Worm (Caenorhabditis elegans): ENCODE results near the gene K04A8.1.
A peak's percentile ranks its signal among the peaks of the same experiment; 100 is the strongest.
"Not testable (repeated sequence)": the region's sequence is repeated elsewhere in the genome, so short reads cannot be mapped to it uniquely, and the experiment has no call there.

K04A8.1 gene

DNA sequence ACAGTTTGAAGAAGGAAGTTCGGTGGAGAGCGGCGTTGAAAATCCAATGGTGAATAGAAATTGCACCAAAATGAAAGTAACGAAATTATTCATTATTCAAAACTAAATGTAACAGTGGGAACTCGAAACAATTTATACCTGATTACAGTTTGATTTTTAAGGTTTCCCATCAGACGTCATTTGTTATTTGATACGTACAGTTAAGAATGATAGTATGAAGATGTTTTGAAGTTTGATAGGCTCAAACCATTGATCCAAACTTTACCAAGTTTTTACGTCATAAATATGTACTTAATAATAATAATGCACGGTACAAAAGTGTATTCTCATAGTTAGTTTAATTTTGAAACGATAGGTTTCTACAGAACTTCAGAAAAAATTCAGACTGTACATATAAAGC is 8.0 kb upstream of the K04A8.1 start, which contains the start of gene spp-20:
TSS of gene spp-20 (minus strand) at position 101 of the 400 bp plus-strand sequence.
- TF ChIP-seq ztf-23 (GFP tag; IDR thresholded peaks at IDR 0.05), result no peak
- TF ChIP-seq flt-1 (GFP tag; IDR thresholded peaks at IDR 0.05), result no peak
- no peak for TF ChIP-seq ref-1 (GFP tag; conservative IDR thresholded peaks at IDR 0.05)
- no peak for TF ChIP-seq klf-2 (GFP tag; conservative IDR thresholded peaks at IDR 0.05)
- no peak for TF ChIP-seq T22C8.4 (GFP tag; IDR thresholded peaks at IDR 0.05)
- no peak for TF ChIP-seq ztf-29 (GFP tag; IDR thresholded peaks at IDR 0.05)
- no peak for TF ChIP-seq med-1 (GFP tag; optimal IDR thresholded peaks at IDR 0.05; ENCODE audit: insufficient read depth)
- TF ChIP-seq tab-1 (GFP tag; IDR thresholded peaks at IDR 0.05), result no peak
- no peak for TF ChIP-seq cog-1 (tag; optimal IDR thresholded peaks at IDR 0.05)

DNA sequence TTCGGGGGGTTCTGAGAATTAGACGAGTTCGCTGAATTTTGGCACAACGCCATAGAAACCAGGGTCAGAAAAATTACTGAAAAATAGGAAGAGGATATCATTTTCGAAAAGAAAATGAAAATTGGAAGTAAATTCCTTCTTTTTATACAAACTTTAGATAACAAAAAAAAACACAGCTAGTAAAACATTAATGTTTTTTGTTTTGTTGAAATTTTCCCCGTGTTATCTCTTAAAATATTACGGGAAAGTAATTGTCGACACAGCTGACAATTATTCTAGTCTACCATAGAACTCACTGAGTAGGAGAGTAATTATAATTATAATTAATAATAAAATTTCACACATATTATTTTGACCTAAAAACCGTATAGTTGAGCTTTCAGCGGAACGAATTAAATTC is 7.0 kb upstream of the K04A8.1 start, which contains the start of gene spp-26:
TSS of gene spp-26 (minus strand) at position 101 of the 400 bp plus-strand sequence.
- TF ChIP-seq klf-2 (GFP tag; conservative IDR thresholded peaks at IDR 0.05) (no peak), tab-1 (GFP tag; IDR thresholded peaks at IDR 0.05) (no peak), med-1 (GFP tag; optimal IDR thresholded peaks at IDR 0.05; ENCODE audit: insufficient read depth) (no peak), ref-1 (GFP tag; conservative IDR thresholded peaks at IDR 0.05) (no peak)

DNA sequence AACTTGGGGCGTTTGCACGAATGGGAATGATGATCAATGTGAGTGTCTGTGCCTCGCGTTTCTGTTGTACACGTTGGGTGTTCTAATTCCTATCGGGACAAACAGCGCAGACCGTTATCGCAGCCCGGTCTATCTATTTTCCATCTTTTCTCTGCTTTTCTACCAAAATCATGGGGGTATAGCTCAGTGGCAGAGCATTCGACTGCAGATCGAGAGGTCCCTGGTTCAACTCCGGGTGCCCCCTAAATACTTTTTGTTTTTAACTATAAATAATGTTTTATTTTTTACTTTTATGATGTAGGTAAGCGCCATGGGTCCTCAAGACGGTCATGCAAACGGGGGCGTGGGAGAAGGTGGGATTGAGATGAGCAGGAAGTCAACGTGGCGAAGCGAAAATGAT is 6.6 kb upstream of the K04A8.1 start:
- TF ChIP-seq tab-1 (GFP tag; IDR thresholded peaks at IDR 0.05) (no peak), ztf-29 (GFP tag; IDR thresholded peaks at IDR 0.05) (0 out of 2 replicates have a peak, but pooled peaks have one; percentile 12), ztf-23 (GFP tag; IDR thresholded peaks at IDR 0.05) (no peak)

DNA sequence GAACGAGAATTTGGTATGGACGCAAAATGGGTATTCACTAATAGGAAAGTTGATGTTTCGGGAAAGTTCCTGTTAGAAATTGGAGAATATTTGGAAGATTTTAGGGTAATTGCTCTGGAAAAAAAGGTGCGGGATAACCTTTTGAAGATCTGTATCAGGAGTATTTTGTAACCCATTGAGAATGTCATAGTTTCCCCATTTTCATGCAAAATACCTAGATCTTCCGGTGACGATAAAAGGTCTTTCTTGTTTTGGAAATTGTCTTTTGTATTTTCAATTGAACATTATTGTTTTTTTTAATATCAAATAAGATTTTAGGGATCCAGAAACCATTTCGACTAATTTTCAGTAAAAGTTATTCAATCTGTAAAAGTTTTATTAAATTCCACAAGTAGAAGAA is 4.5 kb upstream of the K04A8.1 start, which contains the start of gene spp-19:
TSS of gene spp-19 (minus strand) at position 101 of the 400 bp plus-strand sequence.
- TF ChIP-seq klf-2 (GFP tag; conservative IDR thresholded peaks at IDR 0.05) (no peak), cog-1 (tag; optimal IDR thresholded peaks at IDR 0.05) (no peak), tab-1 (GFP tag; IDR thresholded peaks at IDR 0.05) (no peak), flt-1 (GFP tag; IDR thresholded peaks at IDR 0.05) (no peak), ref-1 (GFP tag; conservative IDR thresholded peaks at IDR 0.05) (no peak), med-1 (GFP tag; optimal IDR thresholded peaks at IDR 0.05; ENCODE audit: insufficient read depth) (no peak), ztf-23 (GFP tag; IDR thresholded peaks at IDR 0.05) (no peak), T22C8.4 (GFP tag; IDR thresholded peaks at IDR 0.05) (no peak), ztf-29 (GFP tag; IDR thresholded peaks at IDR 0.05) (no peak)

DNA sequence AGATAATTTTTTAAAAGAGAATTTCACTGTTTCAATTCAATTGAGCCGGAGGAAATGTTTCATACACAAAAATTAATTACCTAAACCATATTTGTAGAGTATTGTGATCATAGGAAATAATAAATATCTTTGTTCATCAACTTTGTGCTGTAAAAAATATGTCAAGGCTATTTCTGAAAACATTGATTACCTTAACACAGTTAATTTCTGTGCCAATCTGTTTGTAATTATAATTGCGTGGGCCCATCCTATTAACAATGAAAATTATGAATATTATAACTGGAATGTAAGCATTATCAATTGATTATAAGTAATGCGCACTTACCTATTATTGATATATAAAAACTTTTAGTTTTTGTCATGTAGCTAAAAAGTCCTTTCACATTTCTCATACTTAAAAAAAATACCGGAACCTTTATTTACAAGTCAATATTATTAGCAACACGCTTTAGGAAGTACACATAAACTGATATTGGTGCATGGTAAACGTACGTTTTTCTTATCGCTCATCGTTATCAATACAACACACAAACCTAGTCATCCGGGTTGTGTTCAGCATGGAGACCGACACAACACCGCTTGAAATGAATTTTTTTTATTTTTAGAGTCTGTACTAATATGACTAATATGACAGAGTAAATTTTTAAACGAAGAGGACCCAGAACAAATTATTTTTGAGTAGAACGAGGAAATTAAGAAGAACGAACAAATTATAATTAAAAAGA is 9.4 kb downstream of the K04A8.1 start, which contains the start of gene fut-2:
TSS of gene fut-2 (minus strand) at position 485 of the 725 bp plus-strand sequence.
- no peak for TF ChIP-seq T22C8.4 (GFP tag; IDR thresholded peaks at IDR 0.05)
- no peak for TF ChIP-seq cog-1 (tag; optimal IDR thresholded peaks at IDR 0.05)
- no peak for TF ChIP-seq ztf-23 (GFP tag; IDR thresholded peaks at IDR 0.05)
- no peak for TF ChIP-seq klf-2 (GFP tag; conservative IDR thresholded peaks at IDR 0.05)
- no peak for TF ChIP-seq ref-1 (GFP tag; conservative IDR thresholded peaks at IDR 0.05)
- TF ChIP-seq med-1 (GFP tag; optimal IDR thresholded peaks at IDR 0.05; ENCODE audit: insufficient read depth), result no peak
- no peak for TF ChIP-seq tab-1 (GFP tag; IDR thresholded peaks at IDR 0.05)
- TF ChIP-seq ztf-29 (GFP tag; IDR thresholded peaks at IDR 0.05), result no peak
- TF ChIP-seq flt-1 (GFP tag; IDR thresholded peaks at IDR 0.05), result no peak

DNA sequence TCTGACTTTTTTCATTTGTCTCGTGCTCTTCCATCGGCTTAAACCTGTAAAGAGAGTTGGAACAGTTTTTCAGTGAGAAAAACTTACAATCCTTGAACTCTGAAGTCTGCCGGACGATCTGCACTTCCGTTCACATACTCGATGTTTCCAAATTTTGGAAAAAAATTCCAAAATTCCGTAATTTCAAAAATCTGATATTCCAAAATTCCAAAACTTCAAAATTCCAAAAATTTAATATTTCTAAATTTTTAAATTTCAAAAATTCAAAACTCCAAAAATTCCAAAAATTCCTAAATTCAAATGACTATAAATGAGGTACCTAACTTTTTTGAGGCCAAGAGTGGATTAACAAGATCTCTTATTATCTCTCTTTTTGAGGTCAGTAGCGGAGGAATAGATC is 10.4 kb downstream of the K04A8.1 start, which contains the start of gene EGAP9.4:
TSS of gene EGAP9.4 (plus strand) at position 301 of the 400 bp plus-strand sequence.
- TF ChIP-seq med-1 (GFP tag; optimal IDR thresholded peaks at IDR 0.05; ENCODE audit: insufficient read depth) (no peak), ztf-23 (GFP tag; IDR thresholded peaks at IDR 0.05) (no peak), flt-1 (GFP tag; IDR thresholded peaks at IDR 0.05) (no peak), ref-1 (GFP tag; conservative IDR thresholded peaks at IDR 0.05) (no peak), cog-1 (tag; optimal IDR thresholded peaks at IDR 0.05) (no peak), ztf-29 (GFP tag; IDR thresholded peaks at IDR 0.05) (no peak)

DNA sequence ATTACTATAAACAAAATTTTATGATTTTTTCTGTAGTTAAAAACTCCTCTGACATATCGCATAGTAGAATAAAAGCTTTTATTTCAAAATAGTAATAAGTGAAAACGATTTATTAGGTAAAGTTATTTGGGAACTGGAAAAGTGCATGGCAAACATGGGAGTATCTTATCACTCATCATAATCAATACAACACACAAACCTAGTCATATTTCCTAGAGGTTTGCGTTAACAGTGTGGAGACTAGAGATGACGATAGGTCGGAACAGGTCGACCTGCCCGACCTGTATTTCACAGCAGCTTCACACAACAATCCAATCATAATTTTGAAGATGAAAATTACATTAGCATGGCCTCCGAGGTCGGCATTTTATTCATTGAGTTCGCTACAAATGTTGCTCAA is 13.9 kb downstream of the K04A8.1 start, which contains the start of gene EGAP9.3:
TSS of gene EGAP9.3 (minus strand) at position 131 of the 400 bp plus-strand sequence.
- TF ChIP-seq T22C8.4 (GFP tag; IDR thresholded peaks at IDR 0.05) (no peak), ztf-23 (GFP tag; IDR thresholded peaks at IDR 0.05) (no peak), tab-1 (GFP tag; IDR thresholded peaks at IDR 0.05) (no peak), klf-2 (GFP tag; conservative IDR thresholded peaks at IDR 0.05) (no peak), ref-1 (GFP tag; conservative IDR thresholded peaks at IDR 0.05) (no peak), ztf-29 (GFP tag; IDR thresholded peaks at IDR 0.05) (no peak), flt-1 (GFP tag; IDR thresholded peaks at IDR 0.05) (no peak), cog-1 (tag; optimal IDR thresholded peaks at IDR 0.05) (no peak), med-1 (GFP tag; optimal IDR thresholded peaks at IDR 0.05; ENCODE audit: insufficient read depth) (no peak)

DNA sequence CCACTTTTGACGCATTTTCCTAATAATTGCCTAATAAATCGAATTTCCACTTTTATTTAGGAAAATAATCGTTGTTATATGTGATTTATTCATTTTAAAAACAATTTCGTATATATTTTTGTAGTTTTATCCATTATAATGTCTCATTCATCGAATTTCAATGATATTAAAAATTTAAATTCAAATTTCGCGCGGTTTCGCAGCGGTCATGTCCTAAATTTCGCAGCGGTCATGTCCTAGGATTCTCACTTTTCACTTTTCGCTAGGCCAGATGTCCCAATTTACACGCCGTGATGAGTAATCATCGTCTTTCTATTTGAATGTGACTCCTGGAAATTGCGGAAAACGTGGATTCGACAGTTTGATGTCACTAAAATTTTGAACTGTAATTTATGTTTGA is 15.6 kb downstream of the K04A8.1 start, which contains the start of gene ZK1055.4:
TSS of gene ZK1055.4 (plus strand) at position 301 of the 400 bp plus-strand sequence.
- TF ChIP-seq cog-1 (tag; optimal IDR thresholded peaks at IDR 0.05); T22C8.4 (GFP tag; IDR thresholded peaks at IDR 0.05); ref-1 (GFP tag; conservative IDR thresholded peaks at IDR 0.05): not testable (repeated sequence)

DNA sequence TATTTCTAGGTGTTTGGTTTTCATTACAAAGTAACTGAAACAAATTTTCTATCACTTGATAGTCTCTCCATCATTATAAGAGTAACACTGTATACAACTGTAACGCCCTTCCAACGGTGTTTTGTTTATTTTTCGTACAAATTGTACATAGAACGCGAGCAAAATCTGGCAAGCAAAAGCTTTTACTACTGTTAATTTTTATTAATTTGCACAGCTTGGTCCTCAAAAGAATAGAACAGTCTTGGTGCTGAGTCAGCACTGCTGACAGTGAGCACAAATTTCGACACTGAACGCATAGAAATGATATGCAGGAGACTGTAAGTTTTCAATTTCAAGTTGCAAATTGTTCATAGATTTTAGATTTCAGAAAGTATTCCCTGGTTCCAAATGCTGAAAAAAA is 24.1 kb downstream of the K04A8.1 start, which contains the start of gene ZK1055.2:
TSS of gene ZK1055.2 (plus strand) at position 301 of the 400 bp plus-strand sequence.
- TF ChIP-seq klf-2 (GFP tag; conservative IDR thresholded peaks at IDR 0.05) (no peak), T22C8.4 (GFP tag; IDR thresholded peaks at IDR 0.05) (no peak), flt-1 (GFP tag; IDR thresholded peaks at IDR 0.05) (no peak), ref-1 (GFP tag; conservative IDR thresholded peaks at IDR 0.05) (no peak), cog-1 (tag; optimal IDR thresholded peaks at IDR 0.05) (no peak), tab-1 (GFP tag; IDR thresholded peaks at IDR 0.05) (no peak), med-1 (GFP tag; optimal IDR thresholded peaks at IDR 0.05; ENCODE audit: insufficient read depth) (no peak), ztf-23 (GFP tag; IDR thresholded peaks at IDR 0.05) (no peak), ztf-29 (GFP tag; IDR thresholded peaks at IDR 0.05) (no peak)
